Worm (Caenorhabditis elegans) whole organism, L1 larva: Measurements from ENCODE around the gene srw-59.

Source experiments
- C04F5.9 ChIP-seq: sonication (generic microtip); optimal IDR thresholded peaks from 2 replicates; lab custom pipeline; 2016; ENCODE audit warnings: missing genetic modification characterization, missing compliant biosample characterization
- Y116A8C.19 ChIP-seq: sonication (generic microtip); optimal IDR thresholded peaks from 2 replicates; lab custom pipeline; 2016; ENCODE audit warnings: missing compliant biosample characterization, missing genetic modification characterization, borderline replicate concordance
- aha-1 ChIP-seq: fragments of 150-350 bp; optimal IDR thresholded peaks from 2 replicates; lab custom pipeline; 2014; ENCODE audit warnings: missing biosample characterization, missing genetic modification characterization
- alr-1 ChIP-seq: fragments of 200-800 bp; sonication (Bioruptor generic); optimal IDR thresholded peaks from 2 replicates; lab custom pipeline; 2018; ENCODE audit warnings: borderline replicate concordance, mild to moderate bottlenecking, missing genetic modification characterization, missing compliant biosample characterization
- aly-2 ChIP-seq: fragments of 150-350 bp; optimal IDR thresholded peaks from 2 replicates; lab custom pipeline; 2014; ENCODE audit warnings: missing biosample characterization, missing genetic modification characterization
- ceh-63 ChIP-seq: fragments of 200-800 bp; sonication (Bioruptor generic); optimal IDR thresholded peaks from 2 replicates; lab custom pipeline; 2018; ENCODE audit warnings: mild to moderate bottlenecking, missing genetic modification characterization, missing compliant biosample characterization
- ceh-8 ChIP-seq: fragments of 200-800 bp; sonication (Bioruptor generic); optimal IDR thresholded peaks from 2 replicates; lab custom pipeline; 2018; ENCODE audit warnings: mild to moderate bottlenecking, missing genetic modification characterization, moderate library complexity, missing compliant biosample characterization
- ceh-82 ChIP-seq, 3 experiments: fragments of 150-350 bp in 1 of 3; sonication (generic microtip) in 2 of 3; optimal IDR thresholded peaks; 2 replicates each; lab custom pipeline; 2014 to 2017; ENCODE audit warnings: missing biosample characterization in 3 of 3, missing genetic modification characterization in 3 of 3
- ceh-90 ChIP-seq: sonication (generic microtip); optimal IDR thresholded peaks from 2 replicates; lab custom pipeline; 2016; ENCODE audit warnings: missing genetic modification characterization, missing compliant biosample characterization
- ces-1 ChIP-seq: fragments of 150-350 bp; optimal IDR thresholded peaks from 2 replicates; lab custom pipeline; 2014; ENCODE audit warnings: missing biosample characterization, missing genetic modification reagents, missing genetic modification characterization
- efl-1 ChIP-seq, 4 experiments: fragments of 150-350 bp; optimal IDR thresholded peaks in 3 of 4; peaks in 1 of 4; 1 replicate in 1 of 4; 2 replicates in 3 of 4; lab custom pipeline; 2014; ENCODE audit warnings: missing biosample characterization in 2 of 4, missing genetic modification characterization in 2 of 4, missing genetic modification reagents in 2 of 4
- efl-3 ChIP-seq: fragments of 200-800 bp; sonication (Bioruptor generic); optimal IDR thresholded peaks from 2 replicates; lab custom pipeline; 2018; ENCODE audit warnings: mild to moderate bottlenecking, missing genetic modification characterization, missing compliant biosample characterization
- egl-27 ChIP-seq, 2 experiments: fragments of 150-350 bp in 1 of 2; sonication (generic microtip); optimal IDR thresholded peaks; 3 replicates each; lab custom pipeline; 2017 to 2018; ENCODE audit warnings: missing biosample characterization in 2 of 2, missing genetic modification characterization in 2 of 2, missing genetic modification reagents in 2 of 2
- elt-2 ChIP-seq: sonication (generic microtip); optimal IDR thresholded peaks from 2 replicates; lab custom pipeline; 2016; ENCODE audit warnings: missing genetic modification characterization, mild to moderate bottlenecking, inconsistent platforms, missing compliant biosample characterization, missing genetic modification reagents
- elt-3 ChIP-seq, 6 experiments: fragments of 150-350 bp in 1 of 6; sonication (generic microtip); optimal IDR thresholded peaks; 2 replicates each; lab custom pipeline; 2017 to 2018; ENCODE audit warnings: missing biosample characterization in 6 of 6, missing genetic modification characterization in 6 of 6, inconsistent platforms in 1 of 6
- ets-5 ChIP-seq: fragments of 200-800 bp; sonication (Bioruptor generic); IDR thresholded peaks from 2 replicates; pipeline ENCODE4 v1.3.6; 2022; ENCODE audit warnings: missing genetic modification characterization, missing compliant biosample characterization
- fkh-10 ChIP-seq: sonication (generic microtip); optimal IDR thresholded peaks from 2 replicates; lab custom pipeline; 2017; ENCODE audit warnings: missing biosample characterization, missing genetic modification reagents, missing genetic modification characterization
- fkh-8 ChIP-seq: sonication (generic microtip); optimal IDR thresholded peaks from 2 replicates; lab custom pipeline; 2016; ENCODE audit warnings: mild to moderate bottlenecking, missing genetic modification characterization, missing compliant biosample characterization
- isw-1 ChIP-seq: fragments of 200-800 bp; sonication (Bioruptor generic); IDR thresholded peaks from 2 replicates; pipeline ENCODE4 v1.3.6; 2022; ENCODE audit warnings: missing genetic modification characterization, missing compliant biosample characterization
- lin-14 ChIP-seq: fragments of 200-800 bp; sonication (Bioruptor generic); optimal IDR thresholded peaks from 2 replicates; lab custom pipeline; 2018; ENCODE audit warnings: mild to moderate bottlenecking, missing genetic modification characterization, moderate library complexity, missing compliant biosample characterization
- lin-15B ChIP-seq: fragments of 150-350 bp; sonication (generic microtip); optimal IDR thresholded peaks from 3 replicates; lab custom pipeline; 2014; ENCODE audit warnings: missing biosample characterization, missing genetic modification characterization
- lin-35 ChIP-seq, 2 experiments: fragments of 150-350 bp; optimal IDR thresholded peaks; 2 replicates each; lab custom pipeline; 2014; ENCODE audit warnings: missing biosample characterization in 2 of 2, missing genetic modification characterization in 2 of 2, missing genetic modification reagents in 2 of 2
- mab-9 ChIP-seq: fragments of 200-800 bp; sonication (Bioruptor generic); IDR thresholded peaks from 2 replicates; pipeline ENCODE4 v1.3.6; 2022; ENCODE audit warnings: missing genetic modification reagents, missing genetic modification characterization, missing compliant biosample characterization
- mdl-1 ChIP-seq, 2 experiments: fragments of 150-350 bp; optimal IDR thresholded peaks; 2 replicates each; lab custom pipeline; 2014 to 2017; ENCODE audit warnings: missing biosample characterization in 2 of 2, missing genetic modification characterization in 2 of 2, inconsistent platforms in 1 of 2
- mef-2 ChIP-seq: fragments of 150-350 bp; optimal IDR thresholded peaks from 2 replicates; lab custom pipeline; 2014; ENCODE audit warnings: missing biosample characterization, missing genetic modification characterization
- nhr-19 ChIP-seq: fragments of 200-800 bp; sonication (Bioruptor generic); conservative IDR thresholded peaks from 2 replicates; pipeline ENCODE4 v1.3.6; 2022; ENCODE audit warnings: missing genetic modification characterization, missing compliant biosample characterization
- nhr-85 ChIP-seq: sonication (generic microtip); peaks from one replicate; lab custom pipeline; 2016; ENCODE audit warnings: missing genetic modification characterization, inconsistent platforms, missing compliant biosample characterization
- pax-3 ChIP-seq: fragments of 200-800 bp; sonication (Bioruptor generic); optimal IDR thresholded peaks from 2 replicates; lab custom pipeline; 2018; ENCODE audit warnings: mild to moderate bottlenecking, missing genetic modification characterization, moderate library complexity, missing compliant biosample characterization
- snpc-4 ChIP-seq: fragments of 150-350 bp; optimal IDR thresholded peaks from 2 replicates; lab custom pipeline; 2014; ENCODE audit warnings: missing biosample characterization, missing genetic modification characterization
- snu-23 ChIP-seq: sonication (generic microtip); optimal IDR thresholded peaks from 2 replicates; lab custom pipeline; 2016; ENCODE audit warnings: missing genetic modification characterization, missing compliant biosample characterization
- sox-4 ChIP-seq: sonication (generic microtip); optimal IDR thresholded peaks from 2 replicates; lab custom pipeline; 2016; ENCODE audit warnings: missing genetic modification characterization, missing compliant biosample characterization
- unc-86 ChIP-seq: sonication (generic microtip); optimal IDR thresholded peaks from 2 replicates; lab custom pipeline; 2016; ENCODE audit warnings: missing genetic modification characterization, missing compliant biosample characterization
- zip-4 ChIP-seq: fragments of 200-800 bp; sonication (Bioruptor generic); optimal IDR thresholded peaks from 2 replicates; lab custom pipeline; 2018; ENCODE audit warnings: mild to moderate bottlenecking, missing genetic modification characterization, moderate library complexity, missing compliant biosample characterization

The srw-59 gene

DNA sequence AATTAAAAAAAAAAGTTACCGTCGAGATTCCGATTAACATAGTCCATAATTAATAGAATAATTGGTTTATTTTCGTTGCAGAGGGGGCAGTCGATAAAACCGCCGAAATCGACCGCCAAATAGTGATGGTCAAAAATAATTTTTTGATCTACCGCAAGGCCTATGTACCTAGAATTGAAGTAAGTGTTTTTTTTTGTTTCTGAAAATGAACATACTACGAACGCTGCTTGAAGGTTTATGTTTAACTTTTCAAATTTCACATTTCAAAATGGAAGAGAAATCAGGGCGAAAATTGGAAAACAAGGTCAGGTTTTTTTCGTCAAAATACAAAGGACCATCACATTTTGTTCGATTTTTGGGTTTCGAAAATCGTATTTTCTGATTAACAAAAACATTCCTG lies 22.5 kb downstream of the srw-59 start, which contains the start of gene pzf-1:
TSS of gene pzf-1 (minus strand) at position 101 of the 400 bp plus-strand sequence.
- no peak for TF ChIP-seq ceh-90 (tag; lab: Kevin White, UChicago)
- no peak for TF ChIP-seq pax-3
- TF ChIP-seq unc-86 (tag; lab: Kevin White, UChicago): no peak
- TF ChIP-seq ceh-63 (GFP tag; lab: Kevin White, UChicago): no peak
- no peak for TF ChIP-seq lin-14 (GFP tag; lab: Kevin White, UChicago)

DNA sequence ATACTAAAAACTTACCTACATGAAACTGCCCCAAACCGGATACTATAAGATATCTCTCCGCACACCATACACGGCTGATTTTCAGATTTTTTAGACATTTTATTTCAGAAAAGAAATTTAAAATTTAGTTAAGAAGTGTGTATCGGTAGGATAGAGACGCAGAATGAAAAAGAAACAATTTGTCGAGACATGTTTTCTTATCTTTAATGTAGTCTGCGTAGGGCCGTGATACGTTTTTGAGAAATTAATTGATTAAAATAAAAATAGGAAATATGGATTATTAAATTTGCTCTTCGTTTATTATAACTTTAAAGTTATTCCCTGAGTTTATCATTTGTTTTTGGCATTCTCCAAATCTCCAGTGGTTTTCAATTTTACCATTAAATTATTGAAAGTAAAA lies 26.5 kb downstream of the srw-59 start, which contains the start of gene nhr-108:
TSS of gene nhr-108 (minus strand) at position 166 of the 400 bp plus-strand sequence.
- TF ChIP-seq efl-1 (optimal IDR thresholded peaks at IDR 0.05; lab: Kevin White, UChicago) (no peak), efl-1 (GFP tag; optimal IDR thresholded peaks at IDR 0.05 in 1 of 2; lab: Kevin White, UChicago) (peak in 1 of 2 experiments; percentile 85), Y116A8C.19 (no peak), elt-2 (tag; lab: Kevin White, UChicago) (peak; percentile 22)

DNA sequence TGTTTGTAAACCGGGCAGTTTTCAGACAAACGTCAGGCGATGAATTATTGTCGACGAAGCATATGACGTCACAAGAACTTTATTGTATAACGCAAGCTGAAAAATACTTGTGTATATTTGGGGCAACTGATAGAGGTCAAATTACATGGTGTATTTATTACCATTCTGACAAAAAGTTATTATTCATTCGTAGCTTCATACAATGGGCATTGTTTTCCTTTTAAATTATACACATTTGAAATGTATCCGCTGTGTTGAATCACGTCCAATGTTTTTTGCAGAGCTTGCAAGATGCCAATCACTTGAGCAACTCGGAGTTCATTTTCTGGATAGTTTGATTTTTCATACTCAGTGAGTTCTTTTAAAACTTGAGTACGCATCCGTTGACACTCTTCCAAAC lies 27.8 kb downstream of the srw-59 start, which contains the start of gene F35E8.13:
TSS of gene F35E8.13 (plus strand) at position 301 of the 400 bp plus-strand sequence.
- no peak for TF ChIP-seq lin-15B (tag; lab: Kevin White, UChicago)
- TF ChIP-seq snu-23 (GFP tag; lab: Kevin White, UChicago): no peak
- TF ChIP-seq egl-27 (tag; optimal IDR thresholded peaks at IDR 0.05; lab: Kevin White, UChicago): no peak
- no peak for TF ChIP-seq efl-1 (optimal IDR thresholded peaks at IDR 0.05; lab: Kevin White, UChicago)
- TF ChIP-seq efl-1 (GFP tag; optimal IDR thresholded peaks at IDR 0.05 in 1 of 2; lab: Kevin White, UChicago): no peak
- TF ChIP-seq zip-4 (GFP tag; lab: Kevin White, UChicago): no peak
- no peak for TF ChIP-seq mef-2 (tag; lab: Kevin White, UChicago)

DNA sequence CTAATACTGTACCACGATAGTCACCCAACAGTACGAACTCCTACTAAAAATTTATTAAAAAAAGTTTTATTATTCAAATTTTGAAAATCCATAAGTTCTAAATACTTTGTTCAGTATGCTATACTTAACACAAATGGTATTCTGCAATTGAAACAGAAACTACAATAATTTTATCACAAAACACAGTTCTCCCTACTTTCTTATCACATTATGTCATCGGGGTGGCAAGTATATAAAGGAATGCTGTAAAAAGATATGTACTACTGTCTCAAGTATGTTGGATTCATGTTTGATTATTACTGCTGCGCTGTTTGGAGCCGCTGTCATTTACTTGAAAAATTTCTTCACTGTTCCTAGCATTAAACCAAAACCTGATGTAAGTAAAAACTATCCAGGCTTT lies 29.7 kb downstream of the srw-59 start, which contains the start of gene cdr-1:
TSS of gene cdr-1 (plus strand) at position 208 of the 400 bp plus-strand sequence.
- no peak for TF ChIP-seq ces-1 (GFP tag; lab: Kevin White, UChicago)
- TF ChIP-seq aha-1 (tag; lab: Kevin White, UChicago): no peak
- TF ChIP-seq ceh-8 (GFP tag; lab: Kevin White, UChicago): no peak
- TF ChIP-seq elt-3 (tag; optimal IDR thresholded peaks at IDR 0.05; lab: Kevin White, UChicago): peak in 1 of 6 experiments; percentile 11
- no peak for TF ChIP-seq isw-1 (GFP tag; lab: Robert Waterston, UW)

DNA sequence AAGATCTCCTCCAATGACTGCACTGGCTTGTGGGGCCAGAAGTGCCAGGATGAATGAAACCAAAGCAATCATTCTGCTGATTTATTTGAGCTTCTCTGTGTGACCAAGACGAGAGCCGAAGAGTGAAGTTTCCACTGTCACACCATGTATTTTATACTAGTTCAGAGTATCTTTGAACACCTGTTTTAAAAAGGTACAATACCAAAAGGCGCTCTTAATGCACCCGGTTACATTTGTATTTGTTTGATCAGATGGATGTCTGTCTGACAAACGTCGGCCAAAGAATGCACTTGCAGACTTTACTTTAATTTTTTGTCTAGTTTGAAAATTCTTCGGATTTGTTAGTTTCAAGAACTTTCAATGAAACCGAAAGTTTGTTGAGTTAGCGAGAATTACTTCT lies 30.5 kb downstream of the srw-59 start, which contains the start of gene F35E8.10:
TSS of gene F35E8.10 (minus strand) at position 101 of the 400 bp plus-strand sequence.
- TF ChIP-seq lin-14 (GFP tag; lab: Kevin White, UChicago) (no peak), ceh-82 (tag; optimal IDR thresholded peaks at IDR 0.05; lab: Kevin White, UChicago) (no peak), sox-4 (no peak), zip-4 (GFP tag; lab: Kevin White, UChicago) (no peak), alr-1 (tag; lab: Kevin White, UChicago) (no peak), nhr-19 (no peak), efl-1 (optimal IDR thresholded peaks at IDR 0.05; lab: Kevin White, UChicago) (no peak), efl-1 (GFP tag; optimal IDR thresholded peaks at IDR 0.05 in 1 of 2; lab: Kevin White, UChicago) (no peak), fkh-8 (tag; lab: Kevin White, UChicago) (no peak)

DNA sequence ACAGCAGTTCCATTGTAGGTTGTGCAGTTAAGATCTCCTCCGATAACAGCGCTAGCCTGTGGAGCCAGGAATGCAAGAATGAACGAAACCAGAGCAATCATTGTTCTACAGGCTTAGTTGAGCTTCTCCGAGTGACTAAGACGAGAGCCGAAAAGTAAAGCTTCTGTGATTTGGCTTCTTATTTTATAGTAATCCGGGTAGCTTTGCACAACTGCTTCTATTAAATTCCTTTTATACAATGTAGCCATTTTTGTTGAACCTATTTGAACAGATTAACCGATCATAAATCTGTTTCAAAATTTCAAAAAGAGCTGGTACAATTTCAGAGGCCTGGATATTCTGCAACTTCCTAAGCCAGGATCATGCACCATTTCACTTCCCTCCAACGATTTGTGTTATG lies 33.3 kb downstream of the srw-59 start, which contains the start of gene F35E8.9:
TSS of gene F35E8.9 (minus strand) at position 101 of the 400 bp plus-strand sequence.
- TF ChIP-seq pax-3: no peak
- TF ChIP-seq fkh-8 (tag; lab: Kevin White, UChicago): no peak
- TF ChIP-seq C04F5.9: no peak
- no peak for TF ChIP-seq fkh-10 (GFP tag; lab: Kevin White, UChicago)
- no peak for TF ChIP-seq snpc-4
- TF ChIP-seq mab-9 (GFP tag; lab: Robert Waterston, UW): no peak
- no peak for TF ChIP-seq aly-2 (tag; lab: Kevin White, UChicago)
- TF ChIP-seq elt-2 (tag; lab: Kevin White, UChicago): no peak
- TF ChIP-seq efl-3 (GFP tag; lab: Kevin White, UChicago): no peak
- no peak for TF ChIP-seq mdl-1 (tag; optimal IDR thresholded peaks at IDR 0.05; lab: Kevin White, UChicago)
- no peak for TF ChIP-seq lin-35 (GFP tag; optimal IDR thresholded peaks at IDR 0.05; lab: Kevin White, UChicago)
- no peak for TF ChIP-seq ets-5 (GFP tag; lab: Robert Waterston, UW)
- TF ChIP-seq nhr-85 (tag; lab: Kevin White, UChicago): no peak
- TF ChIP-seq, all 84 proteins: peak for 0
